Worm (Caenorhabditis elegans): ENCODE results near the gene nhr-53.

- TF ChIP-seq elt-3 (tag; optimal IDR thresholded peaks at IDR 0.05) (no peak), hlh-1 (tag; optimal IDR thresholded peaks at IDR 0.05) (no peak), nhr-28 (tag; optimal IDR thresholded peaks at IDR 0.05) (no peak), unc-62 (GFP tag; optimal IDR thresholded peaks at IDR 0.05) (no peak), lin-13 (tag; optimal IDR thresholded peaks at IDR 0.05) (no peak), ceh-43 (GFP tag; optimal IDR thresholded peaks at IDR 0.05) (no peak), lsy-2 (tag; optimal IDR thresholded peaks at IDR 0.05) (no peak), ces-1 (GFP tag; optimal IDR thresholded peaks at IDR 0.05) (no peak), unc-39 (tag; optimal IDR thresholded peaks at IDR 0.05) (no peak), mep-1 (tag; optimal IDR thresholded peaks at IDR 0.05) (no peak), nhr-12 (tag; optimal IDR thresholded peaks at IDR 0.05) (no peak), blmp-1 (tag; optimal IDR thresholded peaks at IDR 0.05) (no peak), nhr-76 (tag; optimal IDR thresholded peaks at IDR 0.05) (no peak)
Measured at ce11 chrV:15685599-15685998, 16.6 kb downstream of the nhr-53 start, which contains the start of gene nhr-196.

Data from whole organism, mixed stage, embryonic.